Worm (Caenorhabditis elegans): ENCODE data around the gene set-5.

The set-5 gene

DNA sequence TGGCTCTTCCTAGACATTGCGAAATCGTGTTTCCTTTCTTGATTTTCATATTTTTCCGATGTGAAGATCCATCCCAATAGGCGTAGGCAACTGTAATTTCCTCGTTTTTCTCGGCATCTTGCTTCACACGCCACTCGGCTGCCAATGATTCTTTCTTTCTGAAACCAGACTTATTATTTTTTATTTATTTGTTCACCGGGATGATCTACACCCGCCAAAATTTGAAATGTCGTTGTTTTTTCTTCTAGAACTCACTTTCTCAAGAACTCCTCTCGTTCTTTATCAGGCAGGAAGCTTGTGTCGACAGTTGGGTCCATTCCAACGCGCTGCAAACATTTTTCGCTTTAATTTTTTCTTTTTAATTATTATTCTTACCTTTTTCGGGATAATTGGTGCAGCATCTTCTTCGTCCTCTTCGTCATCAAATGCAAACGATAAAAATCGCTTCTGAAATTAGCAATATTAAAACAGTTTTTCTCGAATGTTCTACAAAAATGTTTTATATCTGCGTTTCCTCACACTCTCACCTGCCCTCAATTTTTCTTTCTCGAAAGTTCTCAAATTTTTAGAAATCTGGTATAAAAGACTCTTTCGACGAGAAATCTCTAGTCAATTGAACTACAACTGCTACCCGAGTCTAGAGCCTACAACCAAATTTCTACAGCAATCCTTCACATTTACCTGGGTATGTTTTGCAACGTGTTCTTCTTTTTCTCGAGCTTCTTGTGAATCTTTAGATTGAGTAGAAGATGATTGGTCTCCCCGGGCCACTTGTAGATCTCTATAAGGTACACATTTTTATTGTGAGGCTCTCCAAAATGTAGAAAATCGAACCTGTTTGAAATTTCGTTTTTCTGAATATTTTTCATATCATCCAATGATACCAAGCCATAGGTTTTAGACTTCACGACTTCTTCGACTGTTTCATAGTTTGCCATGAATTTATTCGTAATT is 14.1 kb upstream of the set-5 start, which contains the start of gene hsp-90 (continued):
- TF ChIP-seq nhr-47 (tag; optimal IDR thresholded peaks at IDR 0.05), result no peak
- no peak for TF ChIP-seq unc-98 (GFP tag; IDR thresholded peaks at IDR 0.05)
- TF ChIP-seq xbp-1 (tag; optimal IDR thresholded peaks at IDR 0.05), result no peak
- TF ChIP-seq zip-4 (GFP tag; optimal IDR thresholded peaks at IDR 0.05), result no peak

DNA sequence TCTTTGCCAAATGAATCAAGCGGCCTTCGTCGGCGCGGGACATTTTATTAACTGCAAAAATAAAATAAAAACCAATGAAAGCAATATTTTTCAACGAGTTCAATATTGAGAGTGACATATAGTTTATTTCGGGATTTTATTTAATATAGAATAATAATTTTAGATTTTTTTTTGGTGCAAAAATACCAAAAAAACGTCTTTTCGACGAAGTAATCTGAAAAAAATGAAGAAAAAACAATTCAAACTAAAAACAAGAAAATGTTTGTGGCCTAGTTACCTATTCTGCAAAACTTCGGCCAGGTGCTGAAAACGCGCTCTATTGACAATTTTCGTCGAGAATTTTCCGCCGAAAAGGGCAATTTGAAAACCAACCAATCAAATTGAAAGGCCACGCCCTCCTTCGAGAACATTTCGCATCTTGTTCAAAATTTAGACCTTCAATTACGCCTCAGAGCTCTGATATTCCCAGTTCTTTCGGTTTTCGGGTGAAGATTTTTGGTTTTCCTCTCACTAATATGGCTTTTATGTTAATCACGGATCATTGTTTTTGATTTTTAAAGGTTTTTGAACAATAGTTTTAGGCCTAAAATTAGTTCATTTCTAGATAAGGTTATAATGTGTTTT is 13.2 kb upstream of the set-5 start, which contains the start of gene C47E8.4:
Gene C47E8.4, minus strand, starts transcription at position 51 of the 624 bp plus-strand sequence.
- TF ChIP-seq lin-35 (GFP tag; optimal IDR thresholded peaks at IDR 0.05) (peak; percentile 91 to 92), jun-1 (tag; optimal IDR thresholded peaks at IDR 0.05) (peak; percentile 98), unc-86 (tag; optimal IDR thresholded peaks at IDR 0.05) (peak; percentile 99), Y116A8C.19 (tag; optimal IDR thresholded peaks at IDR 0.05; ENCODE audit: borderline replicate concordance) (peak; percentile 97), unc-130 (tag; optimal IDR thresholded peaks at IDR 0.05) (peak; percentile 97), ceh-82 (tag; optimal IDR thresholded peaks at IDR 0.05) (peak; percentile 97 to 98 (median 98)), vab-15 (tag; optimal IDR thresholded peaks at IDR 0.05) (peak; percentile 95), nhr-71 (tag; optimal IDR thresholded peaks at IDR 0.05) (peak; percentile 100), nhr-90 (tag; optimal IDR thresholded peaks at IDR 0.05; ENCODE audit: poor library complexity) (peak; percentile 99), mab-9 (GFP tag; IDR thresholded peaks at IDR 0.05) (peak; percentile 99), nhr-77 (tag; optimal IDR thresholded peaks at IDR 0.05) (peak; percentile 99), aly-2 (tag; optimal IDR thresholded peaks at IDR 0.05) (peak; percentile 95), egl-13 (tag; optimal IDR thresholded peaks at IDR 0.05) (peak; percentile 99), hlh-4 (tag; optimal IDR thresholded peaks at IDR 0.05) (peak; percentile 65), lin-15B (tag; optimal IDR thresholded peaks at IDR 0.05) (peak; percentile 99), ces-1 (GFP tag; optimal IDR thresholded peaks at IDR 0.05) (no peak), nhr-20 (tag; optimal IDR thresholded peaks at IDR 0.05) (peak; percentile 99), pax-3 (tag; optimal IDR thresholded peaks at IDR 0.05) (peak; percentile 100), nhr-76 (tag; optimal IDR thresholded peaks at IDR 0.05) (peak; percentile 83), grh-1 (GFP tag; IDR thresholded peaks at IDR 0.05) (peak; percentile 98), nhr-84 (tag; optimal IDR thresholded peaks at IDR 0.05) (peak; percentile 49), lir-3 (tag; optimal IDR thresholded peaks at IDR 0.05; ENCODE audit: poor library complexity) (peak; percentile 99), nhr-19 (GFP tag; conservative IDR thresholded peaks at IDR 0.05) (peak; percentile 99), isw-1 (GFP tag; IDR thresholded peaks at IDR 0.05) (peak; percentile 100), fkh-10 (GFP tag; optimal IDR thresholded peaks at IDR 0.05) (peak; percentile 97), ets-5 (GFP tag; IDR thresholded peaks at IDR 0.05) (no peak), ama-1 (optimal IDR thresholded peaks at IDR 0.05) (peak; percentile 88), blmp-1 (tag; optimal IDR thresholded peaks at IDR 0.05) (peak; percentile 80), hlh-17 (GFP tag; optimal IDR thresholded peaks at IDR 0.05; ENCODE audit: borderline replicate concordance) (peak; percentile 85), rnt-1 (tag; optimal IDR thresholded peaks at IDR 0.05) (peak; percentile 99), efl-3 (GFP tag; optimal IDR thresholded peaks at IDR 0.05) (peak; percentile 92), lin-14 (GFP tag; optimal IDR thresholded peaks at IDR 0.05) (peak; percentile 99), sox-4 (tag; optimal IDR thresholded peaks at IDR 0.05) (peak; percentile 99), lsy-2 (tag; optimal IDR thresholded peaks at IDR 0.05) (peak; percentile 98), swsn-7 (tag; optimal IDR thresholded peaks at IDR 0.05) (peak; percentile 99), ztf-11 (tag; optimal IDR thresholded peaks at IDR 0.05) (peak; percentile 53 to 100), efl-1 (optimal IDR thresholded peaks at IDR 0.05) (peak; percentile 95), efl-1 (GFP tag; optimal IDR thresholded peaks at IDR 0.05 in 1 of 2) (peak; percentile 86 to 99), snu-23 (GFP tag; optimal IDR thresholded peaks at IDR 0.05) (peak; percentile 99), dpl-1 (GFP tag; optimal IDR thresholded peaks at IDR 0.05) (peak; percentile 90), snpc-4 (tag; optimal IDR thresholded peaks at IDR 0.05) (peak; percentile 89), nhr-47 (tag; optimal IDR thresholded peaks at IDR 0.05) (peak; percentile 99), ceh-88 (GFP tag; IDR thresholded peaks at IDR 0.05) (peak; percentile 96), tbx-2 (tag; optimal IDR thresholded peaks at IDR 0.05) (peak; percentile 100)

Measured in whole organism, L1 larva.